Fruit fly (Drosophila melanogaster) whole organism, embryonic: ENCODE data around the gene CG2147.

ENCODE experiments used
- Bdp1 ChIP-seq: fragments of 200-800 bp; sonication (Bioruptor generic); optimal IDR thresholded peaks from 3 replicates; lab custom pipeline; 2016; ENCODE audit warnings: missing biosample characterization, missing genetic modification characterization
- BtbVII ChIP-seq: fragments of 200-800 bp; sonication (Bioruptor generic); optimal IDR thresholded peaks from 3 replicates; lab custom pipeline; 2017; ENCODE audit warnings: missing biosample characterization, mild to moderate bottlenecking, missing genetic modification characterization
- Bteb2 ChIP-seq: fragments of 200-800 bp; sonication (Bioruptor generic); optimal IDR thresholded peaks from 2 replicates; lab custom pipeline; 2016; ENCODE audit warnings: missing biosample characterization, missing genetic modification characterization
- C15 ChIP-seq: fragments of 200-800 bp; sonication (Bioruptor generic); IDR thresholded peaks from 3 replicates; pipeline ENCODE4 v1.3.6; 2022; ENCODE audit warnings: missing biosample characterization, missing genetic modification characterization
- CG10366 ChIP-seq: fragments of 200-800 bp; sonication (Bioruptor generic); IDR thresholded peaks from 2 replicates; pipeline ENCODE4 v1.3.6; 2022; ENCODE audit warnings: missing biosample characterization, missing genetic modification characterization
- CG11085 ChIP-seq: fragments of 200-800 bp; sonication (Bioruptor generic); IDR thresholded peaks from 2 replicates; pipeline ENCODE4 v1.3.6; 2022; ENCODE audit warnings: missing biosample characterization, missing genetic modification characterization
- CG11247 ChIP-seq: fragments of 200-800 bp; sonication (Bioruptor generic); IDR thresholded peaks from 2 replicates; pipeline ENCODE4 v1.3.6; 2022; ENCODE audit warnings: missing biosample characterization, missing genetic modification characterization
- CG13287 ChIP-seq: fragments of 200-800 bp; sonication (Bioruptor generic); IDR thresholded peaks from 2 replicates; pipeline ENCODE4 v1.3.6; 2022; ENCODE audit warnings: missing biosample characterization, missing genetic modification characterization; ENCODE audit not compliant: partially characterized antibody
- CG14860 ChIP-seq: fragments of 200-800 bp; sonication (Bioruptor generic); IDR thresholded peaks from 3 replicates; pipeline ENCODE4 v1.3.6; 2022; ENCODE audit warnings: missing biosample characterization, missing genetic modification characterization; ENCODE audit not compliant: partially characterized antibody
- CG15269 ChIP-seq: fragments of 200-800 bp; sonication (Bioruptor generic); optimal IDR thresholded peaks from 2 replicates; lab custom pipeline; 2018; ENCODE audit warnings: missing biosample characterization, mild to moderate bottlenecking, missing genetic modification characterization, moderate library complexity
- CG15696 ChIP-seq: fragments of 200-800 bp; sonication (Bioruptor generic); optimal IDR thresholded peaks from 2 replicates; lab custom pipeline; 2019; ENCODE audit warnings: missing biosample characterization, mild to moderate bottlenecking, missing genetic modification characterization, moderate library complexity
- CG17328 ChIP-seq: fragments of 200-800 bp; sonication (Bioruptor generic); IDR thresholded peaks from 2 replicates; pipeline ENCODE4 v1.3.6; 2022; ENCODE audit warnings: missing biosample characterization, missing genetic modification characterization
- CG18619 ChIP-seq: fragments of 200-800 bp; sonication (Bioruptor generic); optimal IDR thresholded peaks from 3 replicates; lab custom pipeline; 2017; ENCODE audit warnings: missing biosample characterization, mild to moderate bottlenecking, missing genetic modification characterization
- CG30403 ChIP-seq: fragments of 200-800 bp; sonication (Bioruptor generic); optimal IDR thresholded peaks from 3 replicates; lab custom pipeline; 2016; ENCODE audit warnings: missing biosample characterization, missing genetic modification characterization
- CG30431 ChIP-seq: fragments of 200-800 bp; sonication (Bioruptor generic); optimal IDR thresholded peaks from 2 replicates; lab custom pipeline; 2017; ENCODE audit warnings: missing biosample characterization, missing genetic modification characterization
- CG31388 ChIP-seq: fragments of 200-800 bp; sonication (Bioruptor generic); optimal IDR thresholded peaks from 2 replicates; lab custom pipeline; 2016; ENCODE audit warnings: missing biosample characterization, missing genetic modification characterization
- CG42726 ChIP-seq: fragments of 200-800 bp; sonication (Bioruptor generic); IDR thresholded peaks from 2 replicates; pipeline ENCODE4 v1.3.6; 2022; ENCODE audit warnings: missing biosample characterization, missing genetic modification characterization; ENCODE audit not compliant: partially characterized antibody
- CG4730 ChIP-seq: fragments of 200-800 bp; sonication (Bioruptor generic); IDR thresholded peaks from 2 replicates; pipeline ENCODE4 v1.3.6; 2022; ENCODE audit warnings: missing biosample characterization, missing genetic modification characterization
- CG7271 ChIP-seq: fragments of 200-800 bp; sonication (Bioruptor generic); optimal IDR thresholded peaks from 2 replicates; lab custom pipeline; 2018; ENCODE audit warnings: missing biosample characterization, mild to moderate bottlenecking, missing genetic modification characterization, moderate library complexity
- CG7556 ChIP-seq: fragments of 200-800 bp; sonication (Bioruptor generic); optimal IDR thresholded peaks from 2 replicates; lab custom pipeline; 2017; ENCODE audit warnings: missing biosample characterization, mild to moderate bottlenecking, missing genetic modification characterization
- CG9609 ChIP-seq: fragments of 200-800 bp; sonication (Bioruptor generic); optimal IDR thresholded peaks from 3 replicates; lab custom pipeline; 2016; ENCODE audit warnings: missing biosample characterization, missing genetic modification characterization
- CG9876 ChIP-seq: fragments of 200-800 bp; sonication (Bioruptor generic); optimal IDR thresholded peaks from 2 replicates; lab custom pipeline; 2016; ENCODE audit warnings: missing biosample characterization, missing genetic modification characterization
- CkIIα-i1 ChIP-seq: fragments of 200-800 bp; sonication (Bioruptor generic); IDR thresholded peaks from 2 replicates; pipeline ENCODE4 v1.3.6; 2022; ENCODE audit warnings: missing biosample characterization, missing genetic modification characterization
- Dip2 ChIP-seq: fragments of 200-800 bp; sonication (Bioruptor generic); IDR thresholded peaks from 2 replicates; pipeline ENCODE4 v1.3.6; 2022; ENCODE audit warnings: missing biosample characterization, missing genetic modification characterization
- Dll ChIP-seq: fragments of 200-800 bp; sonication (Bioruptor generic); IDR thresholded peaks from 4 replicates; pipeline ENCODE4 v1.3.6; 2022; ENCODE audit warnings: missing biosample characterization, missing genetic modification characterization; ENCODE audit not compliant: partially characterized antibody
- Doc2 ChIP-seq: fragments of 200-800 bp; sonication (Bioruptor generic); IDR thresholded peaks from 2 replicates; pipeline ENCODE4 v1.3.6; 2022; ENCODE audit warnings: missing biosample characterization, missing genetic modification characterization
- E2f1 ChIP-seq: fragments of 200-800 bp; sonication (Bioruptor generic); IDR thresholded peaks from 2 replicates; pipeline ENCODE4 v1.3.6; 2022; ENCODE audit warnings: missing biosample characterization, missing genetic modification characterization
- Hand ChIP-seq: fragments of 200-800 bp; sonication (Bioruptor generic); optimal IDR thresholded peaks from 2 replicates; lab custom pipeline; 2017; ENCODE audit warnings: mild to moderate bottlenecking, missing biosample characterization, missing genetic modification reagents, missing genetic modification characterization
- Kr ChIP-seq: fragments of 200-800 bp; sonication (Bioruptor generic); optimal IDR thresholded peaks from 2 replicates; lab custom pipeline; 2017; ENCODE audit warnings: missing biosample characterization, mild to moderate bottlenecking, missing genetic modification characterization
- Pdp1 ChIP-seq, 2 experiments: fragments of 200-800 bp; sonication (Bioruptor generic); optimal IDR thresholded peaks; 3 replicates each; lab custom pipeline; 2016; ENCODE audit warnings: missing biosample characterization in 2 of 2, missing genetic modification characterization in 2 of 2, mild to moderate bottlenecking in 1 of 2, moderate library complexity in 1 of 2
- Vsx1 ChIP-seq: fragments of 200-800 bp; sonication (Bioruptor generic); optimal IDR thresholded peaks from 2 replicates; lab custom pipeline; 2017; ENCODE audit warnings: missing biosample characterization, mild to moderate bottlenecking, missing genetic modification characterization, missing genetic modification reagents
- al ChIP-seq: fragments of 200-800 bp; sonication (Bioruptor generic); IDR thresholded peaks from 2 replicates; pipeline ENCODE4 v1.3.6; 2022; ENCODE audit warnings: missing biosample characterization, missing genetic modification characterization
- ase ChIP-seq: fragments of 200-800 bp; sonication (Bioruptor generic); IDR thresholded peaks from 3 replicates; pipeline ENCODE4 v1.3.6; 2022; ENCODE audit warnings: missing biosample characterization, missing genetic modification characterization
- cato ChIP-seq: fragments of 200-800 bp; sonication (Bioruptor generic); optimal IDR thresholded peaks from 2 replicates; lab custom pipeline; 2016; ENCODE audit warnings: missing biosample characterization, missing genetic modification characterization, borderline replicate concordance
- corto ChIP-seq: fragments of 200-800 bp; sonication (Bioruptor generic); optimal IDR thresholded peaks from 2 replicates; lab custom pipeline; 2016; ENCODE audit warnings: missing biosample characterization, mild to moderate bottlenecking, missing genetic modification characterization, moderate library complexity
- crp ChIP-seq, 2 experiments: fragments of 200-800 bp; sonication (Bioruptor generic); optimal IDR thresholded peaks; 2 replicates in 1 of 2; 3 replicates in 1 of 2; lab custom pipeline; 2017; ENCODE audit warnings: missing biosample characterization in 2 of 2, missing genetic modification characterization in 2 of 2, mild to moderate bottlenecking in 1 of 2, moderate library complexity in 1 of 2
- dmrt11E ChIP-seq: fragments of 200-800 bp; sonication (Bioruptor generic); optimal IDR thresholded peaks from 3 replicates; lab custom pipeline; 2018; ENCODE audit warnings: missing biosample characterization, mild to moderate bottlenecking, missing genetic modification characterization, moderate library complexity
- esg ChIP-seq: fragments of 200-800 bp; sonication (Bioruptor generic); conservative IDR thresholded peaks from 2 replicates; pipeline ENCODE4 v1.3.6; 2022; ENCODE audit warnings: missing biosample characterization, missing genetic modification characterization
- ftz-f1 ChIP-seq: fragments of 200-800 bp; sonication (Bioruptor generic); optimal IDR thresholded peaks from 2 replicates; lab custom pipeline; 2016; ENCODE audit warnings: missing biosample characterization, missing genetic modification characterization
- grau ChIP-seq: fragments of 200-800 bp; optimal IDR thresholded peaks from 3 replicates; lab custom pipeline; 2019; ENCODE audit warnings: missing biosample characterization, mild to moderate bottlenecking, missing genetic modification characterization, moderate library complexity
- jing ChIP-seq: fragments of 200-800 bp; sonication (Bioruptor generic); optimal IDR thresholded peaks from 2 replicates; lab custom pipeline; 2018; ENCODE audit warnings: missing biosample characterization, mild to moderate bottlenecking, missing genetic modification characterization
- ken ChIP-seq: fragments of 200-800 bp; sonication (Bioruptor generic); IDR thresholded peaks from 3 replicates; pipeline ENCODE4 v1.3.6; 2022; ENCODE audit warnings: missing biosample characterization, missing genetic modification characterization
- nau ChIP-seq: fragments of 200-800 bp; sonication (Bioruptor generic); optimal IDR thresholded peaks from 3 replicates; lab custom pipeline; 2017; ENCODE audit warnings: missing biosample characterization, mild to moderate bottlenecking, missing genetic modification characterization, missing genetic modification reagents
- nmo ChIP-seq: fragments of 200-800 bp; sonication (Bioruptor generic); optimal IDR thresholded peaks from 2 replicates; lab custom pipeline; 2018; ENCODE audit warnings: missing biosample characterization, mild to moderate bottlenecking, missing genetic modification characterization, moderate library complexity
- run ChIP-seq: fragments of 200-800 bp; sonication (Bioruptor generic); optimal IDR thresholded peaks from 3 replicates; lab custom pipeline; 2018; ENCODE audit warnings: missing biosample characterization, mild to moderate bottlenecking, missing genetic modification characterization
- sd ChIP-seq: fragments of 200-800 bp; sonication (Bioruptor generic); optimal IDR thresholded peaks from 3 replicates; lab custom pipeline; 2018; ENCODE audit warnings: missing biosample characterization, mild to moderate bottlenecking, missing genetic modification characterization, moderate library complexity
- tio ChIP-seq: fragments of 200-800 bp; sonication (Bioruptor generic); optimal IDR thresholded peaks from 2 replicates; lab custom pipeline; 2017; ENCODE audit warnings: missing biosample characterization, missing genetic modification characterization, inconsistent platforms
- vvl ChIP-seq: fragments of 200-800 bp; sonication (Bioruptor generic); IDR thresholded peaks from 2 replicates; pipeline ENCODE4 v1.3.6; 2022; ENCODE audit warnings: missing biosample characterization, missing genetic modification characterization
- zfh2 ChIP-seq: fragments of 200-800 bp; sonication (Bioruptor generic); optimal IDR thresholded peaks from 2 replicates; lab custom pipeline; 2016; ENCODE audit warnings: missing biosample characterization, missing genetic modification characterization

Gene CG2147

DNA sequence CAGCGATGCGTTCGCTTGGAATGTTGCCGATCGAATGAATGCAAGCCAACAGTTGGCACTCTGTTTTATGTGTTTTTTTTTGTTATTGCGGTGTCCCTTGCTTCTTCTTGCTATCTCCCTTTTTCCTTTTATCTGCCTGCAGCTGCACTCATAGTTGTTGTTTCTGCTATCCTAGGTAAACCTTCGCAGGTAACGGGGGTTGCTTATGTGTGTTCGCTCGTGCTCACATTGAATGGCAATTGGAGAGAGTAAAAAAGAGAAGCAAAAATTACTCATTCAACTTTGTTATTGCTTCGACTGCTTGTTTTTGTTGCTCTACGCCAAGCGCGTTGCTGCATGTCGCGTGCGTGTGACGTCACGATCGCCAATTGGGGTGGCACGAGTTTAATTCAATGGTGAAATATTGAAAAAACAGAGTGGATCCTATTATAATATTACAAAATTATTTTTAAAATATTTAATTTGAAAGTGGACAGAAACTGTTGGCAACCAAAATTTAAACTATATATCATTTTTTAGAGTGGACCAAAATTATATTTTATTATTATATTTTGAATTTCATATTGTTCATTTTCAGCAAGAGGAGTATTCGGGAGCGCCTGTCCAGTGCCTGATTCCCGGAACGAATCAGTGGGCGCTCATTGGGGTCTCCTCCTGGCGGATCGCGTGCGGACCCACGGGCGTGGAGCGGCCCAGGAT is 31.0 kb downstream of the CG2147 start, which contains the start of gene Corp (continued):
- TF ChIP-seq jing (GFP tag; lab: Kevin White, UChicago) (no peak), zfh2 (GFP tag; lab: Kevin White, UChicago) (no peak), CG31388 (no peak), CG17328 (GFP tag; lab: Robert Waterston, UW) (peak; percentile 48), CG15696 (tag; lab: Kevin White, UChicago) (no peak), Bteb2 (GFP tag; lab: Kevin White, UChicago) (no peak), CG30403 (GFP tag; lab: Kevin White, UChicago) (peak; percentile 14), Vsx1 (GFP tag; lab: Kevin White, UChicago) (no peak), CG9876 (GFP tag; lab: Kevin White, UChicago) (no peak), run (tag; lab: Kevin White, UChicago) (no peak), C15 (GFP tag; lab: Robert Waterston, UW) (no peak), grau (tag; lab: Kevin White, UChicago) (peak; percentile 39), CG7271 (tag; lab: Kevin White, UChicago) (no peak), CG9609 (GFP tag; lab: Kevin White, UChicago) (no peak), CG13287 (GFP tag; lab: Robert Waterston, UW) (no peak), CkIIα-i1 (no peak), nmo (GFP tag; lab: Kevin White, UChicago) (no peak), ftz-f1 (no peak), al (GFP tag; lab: Robert Waterston, UW) (no peak), BtbVII (GFP tag; lab: Kevin White, UChicago) (no peak), tio (GFP tag; lab: Kevin White, UChicago) (no peak), CG4730 (GFP tag; lab: Robert Waterston, UW) (no peak), ase (GFP tag; lab: Robert Waterston, UW) (no peak), cato (GFP tag; lab: Kevin White, UChicago) (no peak), CG11247 (GFP tag; lab: Robert Waterston, UW) (no peak), crp (GFP tag; optimal IDR thresholded peaks at IDR 0.05; lab: Kevin White, UChicago) (no peak), CG18619 (GFP tag; lab: Kevin White, UChicago) (no peak), ken (GFP tag; lab: Robert Waterston, UW) (no peak), Dip2 (no peak), CG10366 (GFP tag; lab: Robert Waterston, UW) (peak; percentile 38), esg (GFP tag; lab: Robert Waterston, UW) (no peak), nau (GFP tag; lab: Kevin White, UChicago) (no peak), Doc2 (no peak), CG42726 (GFP tag; lab: Robert Waterston, UW) (no peak), CG7556 (GFP tag; lab: Kevin White, UChicago) (peak; percentile 37), E2f1 (GFP tag; lab: Robert Waterston, UW) (no peak), dmrt11E (tag; lab: Kevin White, UChicago) (peak; percentile 3), vvl (0 out of 2 replicates have a peak, but pooled peaks have one; percentile 54), CG11085 (GFP tag; lab: Robert Waterston, UW) (no peak), Pdp1 (GFP tag; optimal IDR thresholded peaks at IDR 0.05; lab: Kevin White, UChicago) (no peak), CG14860 (no peak), Hand (GFP tag; lab: Kevin White, UChicago) (no peak), Kr (no peak), Bdp1 (GFP tag; lab: Kevin White, UChicago) (no peak), corto (no peak), CG15269 (tag; lab: Kevin White, UChicago) (peak; percentile 41), sd (tag; lab: Kevin White, UChicago) (no peak), CG30431 (GFP tag; lab: Kevin White, UChicago) (no peak), Dll (GFP tag; lab: Robert Waterston, UW) (0 out of 4 replicates have a peak, but pooled peaks have one; percentile 35)
